Fruit fly (Drosophila melanogaster): ENCODE measurements around the gene RanBP3.

RanBP3 gene

DNA sequence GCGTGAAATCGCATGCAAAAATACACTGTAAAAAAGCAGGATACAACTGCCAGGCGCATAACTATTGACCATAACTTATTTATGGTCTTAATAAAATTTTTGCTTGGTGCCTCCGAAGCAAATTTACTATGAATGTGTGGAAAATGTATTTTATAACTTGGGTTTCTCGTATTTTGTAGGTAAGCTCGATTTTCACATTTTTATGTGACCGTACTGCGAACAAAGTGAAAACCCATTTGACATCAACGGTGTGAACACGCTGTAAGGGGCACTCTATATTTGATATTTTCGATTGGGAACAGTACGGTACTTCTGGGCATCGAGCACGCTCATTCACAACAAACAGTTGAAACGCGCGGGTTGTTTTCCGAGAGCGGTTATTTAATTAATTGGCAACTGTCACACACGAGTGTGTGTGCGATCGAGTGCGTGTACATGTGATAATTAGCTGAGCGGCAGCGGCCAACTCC lies 28.9 kb upstream of the RanBP3 start, which contains the start of the genes Nup98-96 and mbc (continued):
- TF ChIP-seq Nf-YC (tag; optimal IDR thresholded peaks at IDR 0.05) = peak; percentile 75
- TF ChIP-seq CG12299 (tag; optimal IDR thresholded peaks at IDR 0.05) = peak; percentile 80
- TF ChIP-seq CG12769 (tag; optimal IDR thresholded peaks at IDR 0.05) = peak; percentile 86
- peak; percentile 58 for TF ChIP-seq btn (GFP tag; optimal IDR thresholded peaks at IDR 0.05)
- TF ChIP-seq gro (GFP tag; optimal IDR thresholded peaks at IDR 0.05) = peak; percentile 81
- peak; percentile 98 for TF ChIP-seq Vsx1 (GFP tag; optimal IDR thresholded peaks at IDR 0.05)
- TF ChIP-seq CG12236 (GFP tag; optimal IDR thresholded peaks at IDR 0.05) = peak; percentile 84
- TF ChIP-seq CG32767 (GFP tag; IDR thresholded peaks at IDR 0.05) = peak; percentile 57; the same call in 1 of the 2 replicates
- TF ChIP-seq Lim3 (GFP tag; IDR thresholded peaks at IDR 0.05) = no peak; the same call in 1 of the 2 replicates
- peak; percentile 82 for TF ChIP-seq sob (GFP tag; IDR thresholded peaks at IDR 0.05)
- TF ChIP-seq scrt (GFP tag; optimal IDR thresholded peaks at IDR 0.05) = peak; percentile 64
- TF ChIP-seq Sox102F (GFP tag; optimal IDR thresholded peaks at IDR 0.05) = peak; percentile 83
- peak; percentile 79 for TF ChIP-seq lab (GFP tag; optimal IDR thresholded peaks at IDR 0.05)
- peak; percentile 83 for TF ChIP-seq HLH3B (GFP tag; IDR thresholded peaks at IDR 0.05)
- no peak for TF ChIP-seq CG34224 (GFP tag; IDR thresholded peaks at IDR 0.05; ENCODE audit: partially characterized antibody)
- peak; percentile 82 for TF ChIP-seq CG7372 (GFP tag; IDR thresholded peaks at IDR 0.05)
- peak; percentile 94 for TF ChIP-seq CG30403 (GFP tag; optimal IDR thresholded peaks at IDR 0.05)
- no peak for TF ChIP-seq cad (GFP tag; optimal IDR thresholded peaks at IDR 0.05)
- TF ChIP-seq eve (GFP tag; optimal IDR thresholded peaks at IDR 0.05) = peak in 1 of 2 experiments; percentile 12
- TF ChIP-seq CG2202 (tag; optimal IDR thresholded peaks at IDR 0.05) = peak; percentile 57
- peak; percentile 62 for TF ChIP-seq stc (GFP tag; IDR thresholded peaks at IDR 0.05)
- peak; percentile 89 for TF ChIP-seq CG30431 (GFP tag; optimal IDR thresholded peaks at IDR 0.05)
- TF ChIP-seq salm (tag; optimal IDR thresholded peaks at IDR 0.05) = peak; percentile 63
- peak; percentile 88 for TF ChIP-seq CG11456 (GFP tag; IDR thresholded peaks at IDR 0.05)
- peak; percentile 73 for TF ChIP-seq en (GFP tag; optimal IDR thresholded peaks at IDR 0.05)
- TF ChIP-seq rib (GFP tag; IDR thresholded peaks at IDR 0.05) = peak; percentile 63
- TF ChIP-seq hkb (optimal IDR thresholded peaks at IDR 0.05) = peak; percentile 99
- TF ChIP-seq hkb (GFP tag; IDR thresholded peaks at IDR 0.05) = peak; percentile 61; the same call in 1 of the 2 replicates
- TF ChIP-seq CG31224 (GFP tag; IDR thresholded peaks at IDR 0.05) = peak; percentile 61
- peak; percentile 63 for TF ChIP-seq CG7928 (GFP tag; optimal IDR thresholded peaks at IDR 0.05)
- TF ChIP-seq bowl (GFP tag; IDR thresholded peaks at IDR 0.05) = peak; percentile 15; the same call in 1 of the 2 replicates
- peak; percentile 93 for TF ChIP-seq CG8944 (GFP tag; optimal IDR thresholded peaks at IDR 0.05)
- TF ChIP-seq kah (GFP tag; optimal IDR thresholded peaks at IDR 0.05) = peak; percentile 44
- peak; percentile 75 for TF ChIP-seq CG3281 (GFP tag; optimal IDR thresholded peaks at IDR 0.05)
- no peak for TF ChIP-seq abd-A (tag; optimal IDR thresholded peaks at IDR 0.05)
- peak in 1 of 2 experiments; percentile 3 for TF ChIP-seq Eip74EF (GFP tag; optimal IDR thresholded peaks at IDR 0.05)
- TF ChIP-seq tna (GFP tag; IDR thresholded peaks at IDR 0.05; ENCODE audit: partially characterized antibody) = no peak
- peak; percentile 75 for TF ChIP-seq CG11695 (GFP tag; IDR thresholded peaks at IDR 0.05)
- TF ChIP-seq sens (GFP tag) = peak; percentile 99
- TF ChIP-seq MBD-R2 (GFP tag; IDR thresholded peaks at IDR 0.05) = peak; percentile 67; the same call in 1 of the 2 replicates
- TF ChIP-seq CG18476 (GFP tag; optimal IDR thresholded peaks at IDR 0.05) = peak; percentile 86
- peak; percentile 56 for TF ChIP-seq Adf1 (GFP tag; IDR thresholded peaks at IDR 0.05)
- TF ChIP-seq hb (GFP tag; IDR thresholded peaks at IDR 0.05; ENCODE audit: partially characterized antibody) = no peak
- TF ChIP-seq CG33213 (GFP tag; optimal IDR thresholded peaks at IDR 0.05) = peak; percentile 91
- peak; percentile 98 for TF ChIP-seq Med (GFP tag)
- TF ChIP-seq mld (GFP tag; IDR thresholded peaks at IDR 0.05; ENCODE audit: partially characterized antibody) = no peak
- TF ChIP-seq ATbp (GFP tag; optimal IDR thresholded peaks at IDR 0.05) = peak; percentile 48
- peak; percentile 72 for TF ChIP-seq CG10147 (GFP tag; optimal IDR thresholded peaks at IDR 0.05)
- peak; percentile 87 for TF ChIP-seq tin (GFP tag; optimal IDR thresholded peaks at IDR 0.05)
- peak; percentile 14; the same call in 1 of the 2 replicates for TF ChIP-seq toy (GFP tag; IDR thresholded peaks at IDR 0.05)
- TF ChIP-seq CG4424 (GFP tag; optimal IDR thresholded peaks at IDR 0.05) = peak; percentile 86
